Fruit fly (Drosophila melanogaster) whole organism, embryonic: ENCODE data around the gene CG45544.

Source experiments
- ATbp ChIP-seq: fragments of 200-800 bp; sonication (Bioruptor generic); optimal IDR thresholded peaks from 2 replicates; lab custom pipeline; 2017; ENCODE audit warnings: missing biosample characterization, mild to moderate bottlenecking, missing genetic modification characterization, missing genetic modification reagents
- Aef1 ChIP-seq: fragments of 200-800 bp; sonication (Bioruptor generic); IDR thresholded peaks from 3 replicates; pipeline ENCODE4 v1.3.6; 2022; ENCODE audit warnings: missing biosample characterization, missing genetic modification characterization
- Antp ChIP-seq: fragments of 200-800 bp; sonication (Bioruptor generic); optimal IDR thresholded peaks from 3 replicates; lab custom pipeline; 2016; ENCODE audit warnings: missing biosample characterization, missing genetic modification characterization
- Blimp-1 ChIP-seq: fragments of 200-800 bp; sonication (Bioruptor generic); optimal IDR thresholded peaks from 3 replicates; lab custom pipeline; 2018; ENCODE audit warnings: missing biosample characterization, missing genetic modification characterization, mild to moderate bottlenecking, moderate library complexity, missing genetic modification reagents
- CG10979 ChIP-seq: fragments of 200-800 bp; sonication (Bioruptor generic); optimal IDR thresholded peaks from 2 replicates; lab custom pipeline; 2018; ENCODE audit warnings: missing biosample characterization, mild to moderate bottlenecking, missing genetic modification characterization, moderate library complexity
- CG11695 ChIP-seq: fragments of 200-800 bp; sonication (Bioruptor generic); IDR thresholded peaks from 3 replicates; pipeline ENCODE4 v1.3.6; 2022; ENCODE audit warnings: missing biosample characterization, missing genetic modification characterization
- CG13424 ChIP-seq: fragments of 200-800 bp; sonication (Bioruptor generic); optimal IDR thresholded peaks from 2 replicates; lab custom pipeline; 2019; ENCODE audit warnings: missing biosample characterization, mild to moderate bottlenecking, missing genetic modification characterization, moderate library complexity
- CG13775 ChIP-seq: fragments of 200-800 bp; sonication (Bioruptor generic); optimal IDR thresholded peaks from 3 replicates; lab custom pipeline; 2017; ENCODE audit warnings: missing biosample characterization, mild to moderate bottlenecking, missing genetic modification characterization
- CG15601 ChIP-seq: fragments of 200-800 bp; sonication (Bioruptor generic); optimal IDR thresholded peaks from 3 replicates; lab custom pipeline; 2019; ENCODE audit warnings: missing biosample characterization, mild to moderate bottlenecking, missing genetic modification characterization, moderate library complexity
- CG15696 ChIP-seq: fragments of 200-800 bp; sonication (Bioruptor generic); optimal IDR thresholded peaks from 2 replicates; lab custom pipeline; 2019; ENCODE audit warnings: missing biosample characterization, mild to moderate bottlenecking, missing genetic modification characterization, moderate library complexity
- CG16815 ChIP-seq: fragments of 200-800 bp; sonication (Bioruptor generic); optimal IDR thresholded peaks from 3 replicates; lab custom pipeline; 2017; ENCODE audit warnings: missing biosample characterization, mild to moderate bottlenecking, missing genetic modification characterization
- CG17328 ChIP-seq: fragments of 200-800 bp; sonication (Bioruptor generic); IDR thresholded peaks from 2 replicates; pipeline ENCODE4 v1.3.6; 2022; ENCODE audit warnings: missing biosample characterization, missing genetic modification characterization
- CG18262 ChIP-seq: fragments of 200-800 bp; optimal IDR thresholded peaks from 3 replicates; lab custom pipeline; 2019; ENCODE audit warnings: missing biosample characterization, mild to moderate bottlenecking, missing genetic modification characterization, moderate library complexity
- CG18599 ChIP-seq: fragments of 200-800 bp; sonication (Bioruptor generic); optimal IDR thresholded peaks from 3 replicates; lab custom pipeline; 2017; ENCODE audit warnings: missing biosample characterization, missing genetic modification characterization, mild to moderate bottlenecking, moderate library complexity, missing genetic modification reagents
- CG2678 ChIP-seq: fragments of 200-800 bp; sonication (Bioruptor generic); optimal IDR thresholded peaks from 3 replicates; lab custom pipeline; 2019; ENCODE audit warnings: missing biosample characterization, mild to moderate bottlenecking, missing genetic modification characterization, moderate library complexity
- CG30431 ChIP-seq: fragments of 200-800 bp; sonication (Bioruptor generic); optimal IDR thresholded peaks from 2 replicates; lab custom pipeline; 2017; ENCODE audit warnings: missing biosample characterization, missing genetic modification characterization
- CG31441 ChIP-seq: fragments of 200-800 bp; sonication (Bioruptor generic); IDR thresholded peaks from 2 replicates; pipeline ENCODE4 v1.3.6; 2022; ENCODE audit warnings: missing biosample characterization, missing genetic modification characterization
- CG3407 ChIP-seq: fragments of 200-800 bp; sonication (Bioruptor generic); optimal IDR thresholded peaks from 2 replicates; lab custom pipeline; 2018; ENCODE audit warnings: missing biosample characterization, mild to moderate bottlenecking, missing genetic modification characterization
- CG6689 ChIP-seq: fragments of 200-800 bp; sonication (Bioruptor generic); IDR thresholded peaks from 2 replicates; pipeline ENCODE4 v1.3.6; 2022; ENCODE audit warnings: missing biosample characterization, missing genetic modification characterization
- CG7786 ChIP-seq: fragments of 200-800 bp; sonication (Bioruptor generic); optimal IDR thresholded peaks from 2 replicates; lab custom pipeline; 2016; ENCODE audit warnings: missing biosample characterization, missing genetic modification characterization
- CG8388 ChIP-seq: fragments of 200-800 bp; sonication (Bioruptor generic); optimal IDR thresholded peaks from 2 replicates; lab custom pipeline; 2019; ENCODE audit warnings: missing biosample characterization, mild to moderate bottlenecking, missing genetic modification characterization, moderate library complexity
- CoRest ChIP-seq: fragments of 200-800 bp; sonication (Bioruptor generic); optimal IDR thresholded peaks from 3 replicates; lab custom pipeline; 2018; ENCODE audit warnings: missing biosample characterization, mild to moderate bottlenecking, missing genetic modification characterization, moderate library complexity
- Fer3 ChIP-seq: fragments of 200-800 bp; sonication (Bioruptor generic); optimal IDR thresholded peaks from 2 replicates; lab custom pipeline; 2018; ENCODE audit warnings: missing biosample characterization, mild to moderate bottlenecking, missing genetic modification characterization, moderate library complexity
- H2.0 ChIP-seq: fragments of 200-800 bp; sonication (Bioruptor generic); IDR thresholded peaks from 2 replicates; pipeline ENCODE4 v1.3.6; 2022; ENCODE audit warnings: missing biosample characterization, missing genetic modification characterization
- Mrtf ChIP-seq: fragments of 200-800 bp; sonication (Bioruptor generic); IDR thresholded peaks from 3 replicates; pipeline ENCODE4 v1.3.6; 2022; ENCODE audit warnings: missing biosample characterization, missing genetic modification characterization
- Optix ChIP-seq: fragments of 200-800 bp; sonication (Bioruptor generic); IDR thresholded peaks from 3 replicates; pipeline ENCODE4 v1.3.6; 2022; ENCODE audit warnings: missing biosample characterization, missing genetic modification characterization
- PHDP ChIP-seq: fragments of 200-800 bp; sonication (Bioruptor generic); optimal IDR thresholded peaks from 3 replicates; lab custom pipeline; 2018; ENCODE audit warnings: missing biosample characterization, mild to moderate bottlenecking, missing genetic modification characterization, moderate library complexity
- Rx ChIP-seq: fragments of 200-800 bp; sonication (Bioruptor generic); IDR thresholded peaks from 2 replicates; pipeline ENCODE4 v1.3.6; 2022; ENCODE audit warnings: missing biosample characterization, missing genetic modification characterization
- Spps ChIP-seq: fragments of 200-800 bp; sonication (Bioruptor generic); optimal IDR thresholded peaks from 2 replicates; lab custom pipeline; 2018; ENCODE audit warnings: missing biosample characterization, mild to moderate bottlenecking, missing genetic modification characterization
- Xbp1 ChIP-seq: fragments of 200-800 bp; sonication (Bioruptor generic); optimal IDR thresholded peaks from 3 replicates; lab custom pipeline; 2016; ENCODE audit warnings: missing biosample characterization, mild to moderate bottlenecking, missing genetic modification characterization
- ara ChIP-seq: fragments of 200-800 bp; sonication (Bioruptor generic); IDR thresholded peaks from 2 replicates; pipeline ENCODE4 v1.3.6; 2022; ENCODE audit warnings: missing biosample characterization, missing genetic modification characterization
- az2 ChIP-seq: fragments of 200-800 bp; sonication (Bioruptor generic); optimal IDR thresholded peaks from 3 replicates; lab custom pipeline; 2016; ENCODE audit warnings: missing biosample characterization, missing genetic modification characterization
- bab2 ChIP-seq: fragments of 200-800 bp; sonication (Bioruptor generic); optimal IDR thresholded peaks from 2 replicates; lab custom pipeline; 2016; ENCODE audit warnings: missing biosample characterization, missing genetic modification characterization
- chif ChIP-seq, 2 experiments: fragments of 200-800 bp; sonication (Bioruptor generic); optimal IDR thresholded peaks; 3 replicates each; lab custom pipeline; 2016; ENCODE audit warnings: missing biosample characterization in 2 of 2, missing genetic modification characterization in 2 of 2
- crc ChIP-seq: fragments of 200-800 bp; sonication (Bioruptor generic); optimal IDR thresholded peaks from 2 replicates; lab custom pipeline; 2016; ENCODE audit warnings: missing biosample characterization, missing genetic modification characterization
- dmrt99B ChIP-seq: fragments of 200-800 bp; sonication (Bioruptor generic); optimal IDR thresholded peaks from 2 replicates; lab custom pipeline; 2018; ENCODE audit warnings: missing biosample characterization, mild to moderate bottlenecking, missing genetic modification characterization, moderate library complexity
- ewg ChIP-seq: fragments of 200-800 bp; sonication (Bioruptor generic); optimal IDR thresholded peaks from 3 replicates; lab custom pipeline; 2017; ENCODE audit warnings: mild to moderate bottlenecking, missing biosample characterization, missing genetic modification reagents, missing genetic modification characterization
- gcm2 ChIP-seq: fragments of 200-800 bp; sonication (Bioruptor generic); optimal IDR thresholded peaks from 2 replicates; lab custom pipeline; 2016; ENCODE audit warnings: missing biosample characterization, missing genetic modification characterization
- jumu ChIP-seq: fragments of 200-800 bp; sonication (Bioruptor generic); optimal IDR thresholded peaks from 3 replicates; lab custom pipeline; 2016; ENCODE audit warnings: missing biosample characterization, missing genetic modification characterization
- lmd ChIP-seq: fragments of 200-800 bp; sonication (Bioruptor generic); IDR thresholded peaks from 2 replicates; pipeline ENCODE4 v1.3.6; 2022; ENCODE audit warnings: missing biosample characterization, missing genetic modification characterization
- lola ChIP-seq, 3 experiments: fragments of >200 bp in 2 of 3; fragments of 200-800 bp in 1 of 3; sonication (Bioruptor generic) in 1 of 3; optimal IDR thresholded peaks; 2 replicates each; lab custom pipeline; 2017 to 2019; ENCODE audit warnings: missing biosample characterization in 3 of 3, missing genetic modification characterization in 3 of 3, mild to moderate bottlenecking in 1 of 3, moderate library complexity in 1 of 3
- nom ChIP-seq: fragments of 200-800 bp; sonication (Bioruptor generic); optimal IDR thresholded peaks from 2 replicates; lab custom pipeline; 2017; ENCODE audit warnings: missing biosample characterization, missing genetic modification characterization, mild to moderate bottlenecking, moderate library complexity, missing genetic modification reagents
- onecut ChIP-seq: fragments of 200-800 bp; sonication (Bioruptor generic); IDR thresholded peaks from 2 replicates; pipeline ENCODE4 v1.3.6; 2022; ENCODE audit warnings: missing biosample characterization, missing genetic modification characterization
- sc ChIP-seq, 3 experiments: fragments of >200 bp in 2 of 3; fragments of 200-800 bp in 1 of 3; sonication (Bioruptor generic) in 1 of 3; optimal IDR thresholded peaks; 2 replicates in 2 of 3; 3 replicates in 1 of 3; lab custom pipeline; 2017; ENCODE audit warnings: mild to moderate bottlenecking in 1 of 3, missing biosample characterization in 1 of 3, missing genetic modification characterization in 1 of 3, missing genetic modification reagents in 1 of 3
- sens ChIP-seq: fragments of 200-800 bp; sonication (Bioruptor generic); peaks from one replicate; lab custom pipeline; 2016; ENCODE audit warnings: missing biosample characterization, missing genetic modification characterization
- tin ChIP-seq: fragments of 200-800 bp; sonication (Bioruptor generic); optimal IDR thresholded peaks from 3 replicates; lab custom pipeline; 2016; ENCODE audit warnings: missing biosample characterization, missing genetic modification characterization
- trem ChIP-seq: fragments of 200-800 bp; optimal IDR thresholded peaks from 3 replicates; lab custom pipeline; 2019; ENCODE audit warnings: missing biosample characterization, mild to moderate bottlenecking, missing genetic modification characterization, moderate library complexity
- ttk ChIP-seq: fragments of 200-800 bp; sonication (Bioruptor generic); IDR thresholded peaks from 2 replicates; pipeline ENCODE4 v2.1.2; 2022; ENCODE audit warnings: missing biosample characterization, missing genetic modification characterization
- wor ChIP-seq: fragments of 200-800 bp; sonication (Bioruptor generic); IDR thresholded peaks from 2 replicates; pipeline ENCODE4 v1.3.6; 2022; ENCODE audit warnings: missing biosample characterization, missing genetic modification characterization

CG45544 gene

dm6 chr3R:29265075-29265474 lies 8.8 kb downstream of the CG45544 start:
- TF ChIP-seq H2.0 (peak; percentile 19; the same call in 1 of the 2 replicates), Blimp-1 (peak; percentile 63), nom (no peak), CG18262 (tag; lab: Kevin White, UChicago) (peak; percentile 78), sc (optimal IDR thresholded peaks at IDR 0.05; lab: Kevin White, UChicago) (no peak), sc (GFP tag; optimal IDR thresholded peaks at IDR 0.05; lab: Kevin White, UChicago) (peak; percentile 49), ATbp (GFP tag; lab: Kevin White, UChicago) (peak; percentile 44), CG15601 (tag; lab: Kevin White, UChicago) (peak; percentile 56), ara (GFP tag; lab: Robert Waterston, UW) (peak; percentile 63), crc (no peak), Optix (GFP tag; lab: Robert Waterston, UW) (0 out of 3 replicates have a peak, but pooled peaks have one; percentile 14), bab2 (GFP tag; lab: Kevin White, UChicago) (peak; percentile 44), CG15696 (tag; lab: Kevin White, UChicago) (peak; percentile 45), sens (GFP tag; lab: Kevin White, UChicago) (peak; percentile 91), Fer3 (tag; lab: Kevin White, UChicago) (no peak), CG8388 (GFP tag; lab: Kevin White, UChicago) (peak; percentile 60), wor (GFP tag; lab: Robert Waterston, UW) (0 out of 2 replicates have a peak, but pooled peaks have one; percentile 12), CG17328 (GFP tag; lab: Robert Waterston, UW) (peak; percentile 43; the same call in 1 of the 2 replicates), Antp (GFP tag; lab: Kevin White, UChicago) (peak; percentile 21), jumu (peak; percentile 10), Spps (tag; lab: Kevin White, UChicago) (peak; percentile 51), PHDP (tag; lab: Kevin White, UChicago) (peak; percentile 31), Mrtf (GFP tag; lab: Robert Waterston, UW) (0 out of 3 replicates have a peak, but pooled peaks have one; percentile 38), Rx (GFP tag; lab: Robert Waterston, UW) (0 out of 2 replicates have a peak, but pooled peaks have one; percentile 4), CG16815 (GFP tag; lab: Kevin White, UChicago) (peak; percentile 47), CG11695 (GFP tag; lab: Robert Waterston, UW) (0 out of 3 replicates have a peak, but pooled peaks have one; percentile 21), CG13424 (tag; lab: Kevin White, UChicago) (peak; percentile 37), ewg (GFP tag; lab: Kevin White, UChicago) (peak; percentile 89), ttk (GFP tag; lab: Robert Waterston, UW) (peak; percentile 46; the same call in 1 of the 2 replicates), CG30431 (GFP tag; lab: Kevin White, UChicago) (peak; percentile 35), CG6689 (peak; percentile 46), CoRest (peak; percentile 56), CG3407 (GFP tag; lab: Kevin White, UChicago) (peak; percentile 25), onecut (GFP tag; lab: Robert Waterston, UW) (0 out of 2 replicates have a peak, but pooled peaks have one; percentile 9), Aef1 (no peak), lola (GFP tag; optimal IDR thresholded peaks at IDR 0.05; lab: Kevin White, UChicago) (peak in 1 of 3 experiments; percentile 76), lmd (GFP tag; lab: Robert Waterston, UW) (peak; percentile 9; the same call in 1 of the 2 replicates), CG31441 (GFP tag; lab: Robert Waterston, UW) (peak; percentile 63), CG7786 (GFP tag; lab: Kevin White, UChicago) (peak; percentile 3), CG18599 (GFP tag; lab: Kevin White, UChicago) (peak; percentile 21), dmrt99B (tag; lab: Kevin White, UChicago) (peak; percentile 41), CG2678 (peak; percentile 51), az2 (GFP tag; lab: Kevin White, UChicago) (peak; percentile 31), CG13775 (GFP tag; lab: Kevin White, UChicago) (peak; percentile 24), chif (GFP tag; optimal IDR thresholded peaks at IDR 0.05; lab: Kevin White, UChicago) (peak in 1 of 2 experiments; percentile 47), trem (peak; percentile 36), gcm2 (no peak), tin (GFP tag; lab: Kevin White, UChicago) (peak; percentile 19), Xbp1 (GFP tag; lab: Kevin White, UChicago) (peak; percentile 3), CG10979 (tag; lab: Kevin White, UChicago) (peak; percentile 77)
